Worm (Caenorhabditis elegans) whole organism, L3 larva: ENCODE results near the gene mdt-15.

ENCODE experiments used
- ceh-82 ChIP-seq: fragments of 150-350 bp; optimal IDR thresholded peaks from 2 replicates; lab custom pipeline; 2014; ENCODE audit warnings: missing biosample characterization, missing genetic modification characterization
- unc-62 ChIP-seq: fragments of 150-350 bp; sonication (generic microtip); optimal IDR thresholded peaks from 4 replicates; lab custom pipeline; 2014; ENCODE audit warnings: missing biosample characterization, missing genetic modification reagents, missing genetic modification characterization

DNA sequence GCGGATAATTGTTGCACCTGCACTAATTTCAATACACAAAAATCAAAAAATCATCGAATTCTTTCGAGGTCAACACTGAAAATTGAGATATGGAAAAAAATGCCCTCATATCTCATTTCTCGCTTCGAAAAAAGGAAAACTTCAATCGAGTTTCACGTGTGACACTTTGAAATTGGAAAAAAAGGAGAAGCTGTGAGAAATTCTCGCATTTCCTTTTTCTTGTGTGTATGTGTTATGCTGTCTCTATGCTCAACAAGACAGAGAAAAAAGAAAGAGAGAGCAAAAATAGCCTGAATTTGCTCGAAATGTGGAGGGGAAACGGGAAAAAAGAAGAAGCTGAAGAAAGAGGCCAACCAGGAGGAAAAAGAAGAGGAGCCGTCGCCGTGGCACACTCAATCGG, 12.9 kb upstream of the mdt-15 start:
- TF ChIP-seq unc-62 (GFP tag; lab: Kevin White, UChicago) (no peak), ceh-82 (no peak)
